Worm (Caenorhabditis elegans) whole organism, L1 larva: Measurements from ENCODE around the gene B0524.3.

ENCODE experiments used
- C04F5.9 ChIP-seq: sonication (generic microtip); optimal IDR thresholded peaks from 2 replicates; lab custom pipeline; 2016; ENCODE audit warnings: missing genetic modification characterization, missing compliant biosample characterization
- C16A3.4 ChIP-seq: fragments of 150-350 bp; optimal IDR thresholded peaks from 2 replicates; lab custom pipeline; 2014; ENCODE audit warnings: missing biosample characterization, missing genetic modification characterization
- Y116A8C.19 ChIP-seq: sonication (generic microtip); optimal IDR thresholded peaks from 2 replicates; lab custom pipeline; 2016; ENCODE audit warnings: missing compliant biosample characterization, missing genetic modification characterization, borderline replicate concordance
- aly-2 ChIP-seq: fragments of 150-350 bp; optimal IDR thresholded peaks from 2 replicates; lab custom pipeline; 2014; ENCODE audit warnings: missing biosample characterization, missing genetic modification characterization
- blmp-1 ChIP-seq: fragments of 150-350 bp; optimal IDR thresholded peaks from 2 replicates; lab custom pipeline; 2014; ENCODE audit warnings: missing biosample characterization, missing genetic modification characterization
- ceh-63 ChIP-seq: fragments of 200-800 bp; sonication (Bioruptor generic); optimal IDR thresholded peaks from 2 replicates; lab custom pipeline; 2018; ENCODE audit warnings: mild to moderate bottlenecking, missing genetic modification characterization, missing compliant biosample characterization
- ceh-82 ChIP-seq, 3 experiments: fragments of 150-350 bp in 1 of 3; sonication (generic microtip) in 2 of 3; optimal IDR thresholded peaks; 2 replicates each; lab custom pipeline; 2014 to 2017; ENCODE audit warnings: missing biosample characterization in 3 of 3, missing genetic modification characterization in 3 of 3
- dpl-1 ChIP-seq, 3 experiments: fragments of 150-350 bp in 2 of 3; sonication (generic microtip) in 1 of 3; optimal IDR thresholded peaks; 2 replicates each; lab custom pipeline; 2014 to 2017; ENCODE audit warnings: missing biosample characterization in 3 of 3, missing genetic modification characterization in 3 of 3, missing genetic modification reagents in 3 of 3
- dsc-1 ChIP-seq: sonication (generic microtip); optimal IDR thresholded peaks from 2 replicates; lab custom pipeline; 2016; ENCODE audit warnings: mild to moderate bottlenecking, missing genetic modification characterization, missing compliant biosample characterization
- efl-3 ChIP-seq: fragments of 200-800 bp; sonication (Bioruptor generic); optimal IDR thresholded peaks from 2 replicates; lab custom pipeline; 2018; ENCODE audit warnings: mild to moderate bottlenecking, missing genetic modification characterization, missing compliant biosample characterization
- elt-3 ChIP-seq, 6 experiments: fragments of 150-350 bp in 1 of 6; sonication (generic microtip); optimal IDR thresholded peaks; 2 replicates each; lab custom pipeline; 2017 to 2018; ENCODE audit warnings: missing biosample characterization in 6 of 6, missing genetic modification characterization in 6 of 6, inconsistent platforms in 1 of 6
- ets-5 ChIP-seq: fragments of 200-800 bp; sonication (Bioruptor generic); IDR thresholded peaks from 2 replicates; pipeline ENCODE4 v1.3.6; 2022; ENCODE audit warnings: missing genetic modification characterization, missing compliant biosample characterization
- fkh-10 ChIP-seq: sonication (generic microtip); optimal IDR thresholded peaks from 2 replicates; lab custom pipeline; 2017; ENCODE audit warnings: missing biosample characterization, missing genetic modification reagents, missing genetic modification characterization
- fkh-8 ChIP-seq: sonication (generic microtip); optimal IDR thresholded peaks from 2 replicates; lab custom pipeline; 2016; ENCODE audit warnings: mild to moderate bottlenecking, missing genetic modification characterization, missing compliant biosample characterization
- isw-1 ChIP-seq: fragments of 200-800 bp; sonication (Bioruptor generic); IDR thresholded peaks from 2 replicates; pipeline ENCODE4 v1.3.6; 2022; ENCODE audit warnings: missing genetic modification characterization, missing compliant biosample characterization
- jun-1 ChIP-seq: fragments of 150-350 bp; optimal IDR thresholded peaks from 2 replicates; lab custom pipeline; 2014; ENCODE audit warnings: missing biosample characterization, missing genetic modification reagents, missing genetic modification characterization
- lin-13 ChIP-seq: fragments of 150-350 bp; optimal IDR thresholded peaks from 2 replicates; lab custom pipeline; 2014; ENCODE audit warnings: missing biosample characterization, missing genetic modification reagents, missing genetic modification characterization
- lin-35 ChIP-seq, 2 experiments: fragments of 150-350 bp; optimal IDR thresholded peaks; 2 replicates each; lab custom pipeline; 2014; ENCODE audit warnings: missing biosample characterization in 2 of 2, missing genetic modification characterization in 2 of 2, missing genetic modification reagents in 2 of 2
- lir-3 ChIP-seq: sonication (generic microtip); optimal IDR thresholded peaks from 2 replicates; lab custom pipeline; 2016; ENCODE audit warnings: mild to moderate bottlenecking, missing genetic modification characterization, moderate library complexity, missing compliant biosample characterization; ENCODE audit not compliant: poor library complexity
- lsy-2 ChIP-seq, 2 experiments: fragments of 150-350 bp; optimal IDR thresholded peaks; 2 replicates each; lab custom pipeline; 2014; ENCODE audit warnings: missing biosample characterization in 2 of 2, missing genetic modification characterization in 2 of 2
- mab-9 ChIP-seq: fragments of 200-800 bp; sonication (Bioruptor generic); IDR thresholded peaks from 2 replicates; pipeline ENCODE4 v1.3.6; 2022; ENCODE audit warnings: missing genetic modification reagents, missing genetic modification characterization, missing compliant biosample characterization
- mdl-1 ChIP-seq, 2 experiments: fragments of 150-350 bp; optimal IDR thresholded peaks; 2 replicates each; lab custom pipeline; 2014 to 2017; ENCODE audit warnings: missing biosample characterization in 2 of 2, missing genetic modification characterization in 2 of 2, inconsistent platforms in 1 of 2
- nhr-12 ChIP-seq: sonication (generic microtip); optimal IDR thresholded peaks from 2 replicates; lab custom pipeline; 2017; ENCODE audit warnings: missing biosample characterization, missing genetic modification characterization
- nhr-19 ChIP-seq: fragments of 200-800 bp; sonication (Bioruptor generic); conservative IDR thresholded peaks from 2 replicates; pipeline ENCODE4 v1.3.6; 2022; ENCODE audit warnings: missing genetic modification characterization, missing compliant biosample characterization
- nhr-76 ChIP-seq: sonication (generic microtip); optimal IDR thresholded peaks from 2 replicates; lab custom pipeline; 2017; ENCODE audit warnings: missing biosample characterization, missing genetic modification characterization
- nhr-85 ChIP-seq: sonication (generic microtip); peaks from one replicate; lab custom pipeline; 2016; ENCODE audit warnings: missing genetic modification characterization, inconsistent platforms, missing compliant biosample characterization
- pag-3 ChIP-seq: sonication (generic microtip); optimal IDR thresholded peaks from 2 replicates; lab custom pipeline; 2017; ENCODE audit warnings: missing genetic modification characterization, mild to moderate bottlenecking, missing compliant biosample characterization, antibody characterized with exemption, borderline replicate concordance; ENCODE audit not compliant: insufficient read depth
- rnt-1 ChIP-seq: sonication (generic microtip); optimal IDR thresholded peaks from 2 replicates; lab custom pipeline; 2016; ENCODE audit warnings: mild to moderate bottlenecking, missing genetic modification characterization, moderate library complexity, missing compliant biosample characterization
- snpc-4 ChIP-seq: fragments of 150-350 bp; optimal IDR thresholded peaks from 2 replicates; lab custom pipeline; 2014; ENCODE audit warnings: missing biosample characterization, missing genetic modification characterization
- sox-4 ChIP-seq: sonication (generic microtip); optimal IDR thresholded peaks from 2 replicates; lab custom pipeline; 2016; ENCODE audit warnings: missing genetic modification characterization, missing compliant biosample characterization
- sup-37 ChIP-seq: fragments of 200-800 bp; sonication (Bioruptor generic); optimal IDR thresholded peaks from 2 replicates; lab custom pipeline; 2018; ENCODE audit warnings: mild to moderate bottlenecking, missing genetic modification characterization, missing compliant biosample characterization
- swsn-7 ChIP-seq: sonication (generic microtip); optimal IDR thresholded peaks from 2 replicates; lab custom pipeline; 2016; ENCODE audit warnings: missing genetic modification characterization, missing compliant biosample characterization
- unc-62 ChIP-seq: fragments of 150-350 bp; optimal IDR thresholded peaks from 2 replicates; lab custom pipeline; 2014; ENCODE audit warnings: missing biosample characterization, missing genetic modification reagents, missing genetic modification characterization
- unc-86 ChIP-seq: sonication (generic microtip); optimal IDR thresholded peaks from 2 replicates; lab custom pipeline; 2016; ENCODE audit warnings: missing genetic modification characterization, missing compliant biosample characterization
- vab-15 ChIP-seq: sonication (generic microtip); optimal IDR thresholded peaks from 2 replicates; lab custom pipeline; 2017; ENCODE audit warnings: missing genotype, mild to moderate bottlenecking, missing genetic modification characterization, missing compliant biosample characterization
- zip-4 ChIP-seq: fragments of 200-800 bp; sonication (Bioruptor generic); optimal IDR thresholded peaks from 2 replicates; lab custom pipeline; 2018; ENCODE audit warnings: mild to moderate bottlenecking, missing genetic modification characterization, moderate library complexity, missing compliant biosample characterization
- ztf-4 ChIP-seq: fragments of 150-350 bp; optimal IDR thresholded peaks from 2 replicates; lab custom pipeline; 2014; ENCODE audit warnings: missing biosample characterization, missing genetic modification characterization

The B0524.3 gene

ce11 chrIII:1880221-1880620 is 7.2 kb upstream of the B0524.3 start:
- TF ChIP-seq swsn-7 (no peak), mdl-1 (tag; optimal IDR thresholded peaks at IDR 0.05; lab: Kevin White, UChicago) (no peak), ets-5 (no peak), C04F5.9 (tag; lab: Kevin White, UChicago) (no peak), dpl-1 (GFP tag; optimal IDR thresholded peaks at IDR 0.05; lab: Kevin White, UChicago) (no peak), ceh-82 (tag; optimal IDR thresholded peaks at IDR 0.05; lab: Kevin White, UChicago) (no peak), isw-1 (no peak)

- TF ChIP-seq blmp-1 (tag; lab: Kevin White, UChicago), result no peak
- TF ChIP-seq mab-9, result no peak
- no peak for TF ChIP-seq fkh-8 (tag; lab: Kevin White, UChicago)
- TF ChIP-seq, all 84 proteins: peak for 0
Observed at ce11 chrIII:1882678-1883077, 4.8 kb upstream of the B0524.3 start.

ce11 chrIII:1886914-1887313 is 540 bp upstream of the B0524.3 start:
- no peak for TF ChIP-seq zip-4
- no peak for TF ChIP-seq nhr-76 (tag; lab: Kevin White, UChicago)
- no peak for TF ChIP-seq pag-3
- TF ChIP-seq ceh-63 (GFP tag; lab: Kevin White, UChicago), result no peak
- no peak for TF ChIP-seq C16A3.4 (tag; lab: Kevin White, UChicago)
- no peak for TF ChIP-seq jun-1 (tag; lab: Kevin White, UChicago)
- TF ChIP-seq fkh-8 (tag; lab: Kevin White, UChicago), result no peak
- no peak for TF ChIP-seq sup-37 (GFP tag; lab: Kevin White, UChicago)
- TF ChIP-seq Y116A8C.19 (tag; lab: Kevin White, UChicago), result no peak
- TF ChIP-seq nhr-12, result no peak

ce11 chrIII:1893405-1893804 is 6.0 kb downstream of the B0524.3 start:
- TF ChIP-seq sox-4 (tag; lab: Kevin White, UChicago), result no peak
- TF ChIP-seq aly-2 (tag; lab: Kevin White, UChicago), result no peak
- TF ChIP-seq nhr-85 (tag; lab: Kevin White, UChicago), result peak; percentile 50
- no peak for TF ChIP-seq ztf-4 (tag; lab: Kevin White, UChicago)
- TF ChIP-seq efl-3 (GFP tag; lab: Kevin White, UChicago), result no peak
- TF ChIP-seq lir-3 (tag; lab: Kevin White, UChicago), result no peak
- TF ChIP-seq, all 84 proteins: peak for 1

- TF ChIP-seq elt-3 (tag; optimal IDR thresholded peaks at IDR 0.05; lab: Kevin White, UChicago), result no peak
Observed at ce11 chrIII:1893851-1894250, 6.4 kb downstream of the B0524.3 start, which contains the start of the genes B0524.5 and B0524.2. Gene B0524.5 (minus strand): TSS chrIII:1893890. Gene B0524.2 (plus strand): TSS chrIII:1894057.

ce11 chrIII:1900406-1900805 is 13.0 kb downstream of the B0524.3 start:
- TF ChIP-seq lsy-2 (tag; optimal IDR thresholded peaks at IDR 0.05; lab: Kevin White, UChicago), result peak; percentile 1 to 21

- TF ChIP-seq lir-3 (tag; lab: Kevin White, UChicago), result no peak
- no peak for TF ChIP-seq lin-13 (GFP tag; lab: Kevin White, UChicago)
- TF ChIP-seq vab-15 (tag; lab: Kevin White, UChicago), result no peak
- TF ChIP-seq fkh-10 (GFP tag; lab: Kevin White, UChicago), result no peak
- no peak for TF ChIP-seq dsc-1
- no peak for TF ChIP-seq ceh-63 (GFP tag; lab: Kevin White, UChicago)
- no peak for TF ChIP-seq rnt-1 (tag; lab: Kevin White, UChicago)
- no peak for TF ChIP-seq unc-86 (tag; lab: Kevin White, UChicago)
- TF ChIP-seq snpc-4 (tag; lab: Kevin White, UChicago), result no peak
- no peak for TF ChIP-seq lin-35 (GFP tag; optimal IDR thresholded peaks at IDR 0.05; lab: Kevin White, UChicago)
- TF ChIP-seq sox-4 (tag; lab: Kevin White, UChicago), result no peak
- no peak for TF ChIP-seq nhr-19 (GFP tag; lab: Robert Waterston, UW)
- TF ChIP-seq unc-62, result no peak
Observed at ce11 chrIII:1903966-1904365, 16.5 kb downstream of the B0524.3 start.
